Worm (Caenorhabditis elegans): Measurements from ENCODE around the gene C47E8.1.
A peak's percentile ranks its signal among the peaks of the same experiment; 100 is the strongest.

Gene C47E8.1

ce11 chrV:14659595-14659994 is 6.2 kb upstream of the C47E8.1 start:
- TF ChIP-seq akir-1 (GFP tag; optimal IDR thresholded peaks at IDR 0.05) (no peak), F37B4.10 (GFP tag; IDR thresholded peaks at IDR 0.05) (no peak), ets-4 (GFP tag; optimal IDR thresholded peaks at IDR 0.05) (no peak), cebp-1 (GFP tag; IDR thresholded peaks at IDR 0.05) (no peak), cebp-1 (tag; optimal IDR thresholded peaks at IDR 0.05) (no peak), C06A6.2 (GFP tag; conservative IDR thresholded peaks at IDR 0.05) (no peak), snpc-4 (GFP tag; optimal IDR thresholded peaks at IDR 0.05) (no peak), snpc-4 (tag; optimal IDR thresholded peaks at IDR 0.05) (no peak)

- no peak for TF ChIP-seq egl-44 (GFP tag; IDR thresholded peaks at IDR 0.05)
- TF ChIP-seq ztf-26 (tag; optimal IDR thresholded peaks at IDR 0.05), result peak; percentile 74
- TF ChIP-seq somi-1 (GFP tag; optimal IDR thresholded peaks at IDR 0.05), result peak; percentile 27
These were observed 5.0 kb upstream of the C47E8.1 start, which contains the start of gene srh-17 for ce11 chrV:14660608-14661355. Gene srh-17 (plus strand): TSS chrV:14661305.

- TF ChIP-seq snpc-3.4 (tag; optimal IDR thresholded peaks at IDR 0.05) (no peak), ztf-18 (tag; optimal IDR thresholded peaks at IDR 0.05) (no peak), snpc-1.1 (tag; optimal IDR thresholded peaks at IDR 0.05; ENCODE audit: insufficient read depth) (no peak), xnd-1 (tag; optimal IDR thresholded peaks at IDR 0.05) (no peak), attf-5 (GFP tag; optimal IDR thresholded peaks at IDR 0.05) (no peak), rec-8 (tag; optimal IDR thresholded peaks at IDR 0.05) (no peak), snpc-4 (GFP tag; optimal IDR thresholded peaks at IDR 0.05) (no peak), snpc-4 (tag; optimal IDR thresholded peaks at IDR 0.05) (no peak), F55B11.4 (tag; optimal IDR thresholded peaks at IDR 0.05; ENCODE audit: borderline replicate concordance, insufficient read depth) (no peak), nhr-27 (tag; optimal IDR thresholded peaks at IDR 0.05) (no peak), atf-7 (tag; optimal IDR thresholded peaks at IDR 0.05) (no peak), aptf-3 (GFP tag; IDR thresholded peaks at IDR 0.05) (no peak), F57C9.4 (tag; optimal IDR thresholded peaks at IDR 0.05) (no peak), C06A6.2 (GFP tag; conservative IDR thresholded peaks at IDR 0.05) (no peak), lin-54 (GFP tag; optimal IDR thresholded peaks at IDR 0.05) (no peak), F49E8.2 (tag; optimal IDR thresholded peaks at IDR 0.05; ENCODE audit: insufficient read depth) (no peak), madf-3 (GFP tag; IDR thresholded peaks at IDR 0.05) (no peak), B0035.1 (tag; optimal IDR thresholded peaks at IDR 0.05) (no peak), Y95B8A.8 (GFP tag; IDR thresholded peaks at IDR 0.05) (no peak)
These were observed 2.8 kb upstream of the C47E8.1 start, which contains the start of gene C47E8.9 for ce11 chrV:14663006-14663405. Gene C47E8.9 (plus strand): TSS chrV:14663306.

ce11 chrV:14678298-14678697 is 12.5 kb downstream of the C47E8.1 start:
- no peak for TF ChIP-seq ztf-25 (GFP tag; IDR thresholded peaks at IDR 0.05)
- no peak for TF ChIP-seq let-607 (tag; optimal IDR thresholded peaks at IDR 0.05)
- no peak for TF ChIP-seq madf-6 (GFP tag; IDR thresholded peaks at IDR 0.05)
- no peak for TF ChIP-seq F22D6.2 (tag; optimal IDR thresholded peaks at IDR 0.05)
- TF ChIP-seq ama-1 (optimal IDR thresholded peaks at IDR 0.05), result no peak
- TF ChIP-seq ama-1 (GFP tag; optimal IDR thresholded peaks at IDR 0.05), result no peak
- TF ChIP-seq ZK185.1 (tag; optimal IDR thresholded peaks at IDR 0.05; ENCODE audit: poor library complexity, severe bottlenecking), result no peak
- TF ChIP-seq unc-130 (GFP tag; optimal IDR thresholded peaks at IDR 0.05), result no peak
- TF ChIP-seq madf-3 (GFP tag; IDR thresholded peaks at IDR 0.05), result no peak
- no peak for TF ChIP-seq F23B12.7 (tag; optimal IDR thresholded peaks at IDR 0.05; ENCODE audit: insufficient read depth)
- TF ChIP-seq hmg-20 (GFP tag; IDR thresholded peaks at IDR 0.05), result no peak
- TF ChIP-seq egrh-3 (GFP tag; IDR thresholded peaks at IDR 0.05), result no peak
- TF ChIP-seq ceh-58 (GFP tag; IDR thresholded peaks at IDR 0.05), result no peak
- TF ChIP-seq nfya-2 (GFP tag; IDR thresholded peaks at IDR 0.05), result no peak
- no peak for TF ChIP-seq tbp1 (GFP tag; optimal IDR thresholded peaks at IDR 0.05)
- TF ChIP-seq Y95B8A.8 (GFP tag; IDR thresholded peaks at IDR 0.05), result no peak
- no peak for TF ChIP-seq lin-35 (GFP tag; optimal IDR thresholded peaks at IDR 0.05)
- TF ChIP-seq dpff-1 (tag; optimal IDR thresholded peaks at IDR 0.05), result no peak

All from whole organism, young adult.